Worm (Caenorhabditis elegans): ENCODE measurements around the gene T27A10.6.

Gene T27A10.6

ce11 chrX:3630090-3630489, 33.9 kb upstream of the T27A10.6 start:
- TF ChIP-seq hsf-1 (GFP tag; IDR thresholded peaks at IDR 0.05) (no peak), egrh-3 (GFP tag; IDR thresholded peaks at IDR 0.05) (no peak), dox-1 (GFP tag; IDR thresholded peaks at IDR 0.05) (no peak), Y56A3A.18 (GFP tag; IDR thresholded peaks at IDR 0.05) (no peak), ZK185.1 (tag; optimal IDR thresholded peaks at IDR 0.05; ENCODE audit: poor library complexity, severe bottlenecking) (no peak)

- TF ChIP-seq nhr-120 (GFP tag; IDR thresholded peaks at IDR 0.05) (no peak), F22D6.2 (tag; optimal IDR thresholded peaks at IDR 0.05) (no peak), ztf-26 (tag; optimal IDR thresholded peaks at IDR 0.05) (no peak), lag-1 (GFP tag; IDR thresholded peaks at IDR 0.05) (no peak), K12H6.12 (tag; optimal IDR thresholded peaks at IDR 0.05) (no peak), Y79H2A.3 (GFP tag; conservative IDR thresholded peaks at IDR 0.05) (no peak), T07F8.4 (tag; optimal IDR thresholded peaks at IDR 0.05) (no peak), attf-5 (GFP tag; optimal IDR thresholded peaks at IDR 0.05) (no peak), let-526 (GFP tag; IDR thresholded peaks at IDR 0.05) (no peak)
Measured at ce11 chrX:3628016-3628415, 31.9 kb upstream of the T27A10.6 start, which contains the start of gene vep-2. Gene vep-2 (plus strand): TSS chrX:3628316.

- TF ChIP-seq Y56A3A.18 (GFP tag; IDR thresholded peaks at IDR 0.05) (no peak), fkh-3 (tag; optimal IDR thresholded peaks at IDR 0.05) (no peak)
Measured at ce11 chrX:3625599-3625998, 29.4 kb upstream of the T27A10.6 start.

- TF ChIP-seq lin-40 (tag; optimal IDR thresholded peaks at IDR 0.05) (no peak), lin-26 (GFP tag; IDR thresholded peaks at IDR 0.05) (no peak), C17E4.6 (GFP tag; IDR thresholded peaks at IDR 0.05) (no peak), ceh-100 (GFP tag; IDR thresholded peaks at IDR 0.05) (no peak), nhr-27 (tag; optimal IDR thresholded peaks at IDR 0.05) (no peak), lin-35 (GFP tag; optimal IDR thresholded peaks at IDR 0.05) (no peak)
Measured at ce11 chrX:3623162-3623561, 27.0 kb upstream of the T27A10.6 start, which contains the start of gene C18B2.2. Gene C18B2.2 (plus strand): TSS chrX:3623462.

ce11 chrX:3618842-3619241, 22.7 kb upstream of the T27A10.6 start:
- TF ChIP-seq hrde-1 (tag; optimal IDR thresholded peaks at IDR 0.05; ENCODE audit: borderline replicate concordance) (no peak), F23B12.7 (tag; optimal IDR thresholded peaks at IDR 0.05; ENCODE audit: insufficient read depth) (no peak), pha-4 (tag; optimal IDR thresholded peaks at IDR 0.05) (no peak), F55B11.4 (tag; optimal IDR thresholded peaks at IDR 0.05; ENCODE audit: borderline replicate concordance, insufficient read depth) (no peak), ceh-100 (GFP tag; IDR thresholded peaks at IDR 0.05) (no peak), rpc-1 (optimal IDR thresholded peaks at IDR 0.05) (no peak), rpc-1 (tag; optimal IDR thresholded peaks at IDR 0.05) (no peak), nhr-120 (GFP tag; IDR thresholded peaks at IDR 0.05) (no peak), K12H6.12 (tag; optimal IDR thresholded peaks at IDR 0.05) (no peak), hmg-20 (GFP tag; IDR thresholded peaks at IDR 0.05) (no peak), ekl-4 (GFP tag; IDR thresholded peaks at IDR 0.05) (no peak), hsf-1 (GFP tag; IDR thresholded peaks at IDR 0.05) (no peak), nfyb-1 (GFP tag; IDR thresholded peaks at IDR 0.05) (no peak), tbp1 (GFP tag; optimal IDR thresholded peaks at IDR 0.05) (no peak), mel-28 (tag; optimal IDR thresholded peaks at IDR 0.05; ENCODE audit: borderline replicate concordance) (no peak), ets-4 (GFP tag; optimal IDR thresholded peaks at IDR 0.05) (no peak)
